Worm (Caenorhabditis elegans) whole organism, L1 larva: ENCODE results near the gene lex-1.

Experiments
- Y116A8C.19 ChIP-seq: sonication (generic microtip); optimal IDR thresholded peaks from 2 replicates; lab custom pipeline; 2016; ENCODE audit warnings: missing compliant biosample characterization, missing genetic modification characterization, borderline replicate concordance
- fkh-8 ChIP-seq: sonication (generic microtip); optimal IDR thresholded peaks from 2 replicates; lab custom pipeline; 2016; ENCODE audit warnings: mild to moderate bottlenecking, missing genetic modification characterization, missing compliant biosample characterization
- nhr-237 ChIP-seq: fragments of 150-350 bp; optimal IDR thresholded peaks from 2 replicates; lab custom pipeline; 2014; ENCODE audit warnings: missing biosample characterization, missing genetic modification characterization

- TF ChIP-seq Y116A8C.19, result no peak
- no peak for TF ChIP-seq fkh-8 (tag; lab: Kevin White, UChicago)
- no peak for TF ChIP-seq nhr-237 (tag; lab: Kevin White, UChicago)
These were observed 17.2 kb downstream of the lex-1 start, which contains the start of gene mon-2 for ce11 chrIV:12096479-12096878.
